Fruit fly (Drosophila melanogaster) whole organism, pupa: ENCODE data around the gene CG31997.

ENCODE experiments used
- CG10348 ChIP-seq: fragments of 200-800 bp; sonication (Bioruptor generic); IDR thresholded peaks from 2 replicates; pipeline ENCODE4 v1.3.6; 2022; ENCODE audit warnings: missing biosample characterization, missing genetic modification characterization
- CG12605 ChIP-seq: fragments of 200-800 bp; sonication (Bioruptor generic); IDR thresholded peaks from 2 replicates; pipeline ENCODE4 v1.3.6; 2022; ENCODE audit warnings: missing biosample characterization, missing genetic modification characterization
- CG13204 ChIP-seq: fragments of 200-800 bp; sonication (Bioruptor generic); optimal IDR thresholded peaks from 2 replicates; lab custom pipeline; 2018; ENCODE audit warnings: missing biosample characterization, mild to moderate bottlenecking, missing genetic modification characterization, moderate library complexity
- CG14655 ChIP-seq: fragments of 200-800 bp; sonication (Bioruptor generic); optimal IDR thresholded peaks from 3 replicates; lab custom pipeline; 2017; ENCODE audit warnings: mild to moderate bottlenecking, missing biosample characterization, missing genetic modification reagents, missing genetic modification characterization
- CG15710 ChIP-seq: fragments of 200-800 bp; sonication (Bioruptor generic); optimal IDR thresholded peaks from 2 replicates; lab custom pipeline; 2018; ENCODE audit warnings: missing biosample characterization, mild to moderate bottlenecking, missing genetic modification characterization, moderate library complexity
- CG17806 ChIP-seq: fragments of 200-800 bp; sonication (Bioruptor generic); optimal IDR thresholded peaks from 2 replicates; lab custom pipeline; 2018; ENCODE audit warnings: missing biosample characterization, mild to moderate bottlenecking, missing genetic modification characterization, moderate library complexity
- CG32121 ChIP-seq: fragments of 200-800 bp; sonication (Bioruptor generic); IDR thresholded peaks from 2 replicates; pipeline ENCODE4 v1.3.6; 2022; ENCODE audit warnings: missing biosample characterization, missing genetic modification characterization
- CG34367 ChIP-seq: fragments of 200-800 bp; sonication (Bioruptor generic); optimal IDR thresholded peaks from 2 replicates; lab custom pipeline; 2018; ENCODE audit warnings: missing biosample characterization, mild to moderate bottlenecking, missing genetic modification characterization
- CG4496 ChIP-seq: fragments of 200-800 bp; sonication (Bioruptor generic); IDR thresholded peaks from 3 replicates; pipeline ENCODE4 v1.3.6; 2022; ENCODE audit warnings: missing biosample characterization, missing genetic modification characterization
- CG8159 ChIP-seq: fragments of 200-800 bp; sonication (Bioruptor generic); optimal IDR thresholded peaks from 3 replicates; lab custom pipeline; 2018; ENCODE audit warnings: missing biosample characterization, mild to moderate bottlenecking, missing genetic modification characterization, moderate library complexity
- CG8301 ChIP-seq: fragments of 200-800 bp; sonication (Bioruptor generic); optimal IDR thresholded peaks from 2 replicates; lab custom pipeline; 2018; ENCODE audit warnings: missing biosample characterization, mild to moderate bottlenecking, missing genetic modification characterization
- CG9948 ChIP-seq: fragments of 200-800 bp; sonication (Bioruptor generic); optimal IDR thresholded peaks from 2 replicates; lab custom pipeline; 2018; ENCODE audit warnings: missing biosample characterization, mild to moderate bottlenecking, missing genetic modification characterization, moderate library complexity
- D1 ChIP-seq: fragments of 200-800 bp; sonication (Bioruptor generic); optimal IDR thresholded peaks from 2 replicates; lab custom pipeline; 2018; ENCODE audit warnings: missing biosample characterization, mild to moderate bottlenecking, missing genetic modification characterization, moderate library complexity
- EcR ChIP-seq: fragments of 200-800 bp; sonication (Bioruptor generic); optimal IDR thresholded peaks from 3 replicates; lab custom pipeline; 2019; ENCODE audit warnings: missing biosample characterization, missing genetic modification characterization, mild to moderate bottlenecking, moderate library complexity, missing genetic modification reagents
- Ets98B ChIP-seq: fragments of 200-800 bp; sonication (Bioruptor generic); IDR thresholded peaks from 2 replicates; pipeline ENCODE4 v1.3.6; 2022; ENCODE audit warnings: missing biosample characterization, missing genetic modification characterization
- Pif1A ChIP-seq: fragments of 200-800 bp; sonication (Bioruptor generic); optimal IDR thresholded peaks from 3 replicates; lab custom pipeline; 2016; ENCODE audit warnings: missing biosample characterization, missing genetic modification characterization
- Pif1B ChIP-seq: fragments of 200-800 bp; sonication (Bioruptor generic); optimal IDR thresholded peaks from 3 replicates; lab custom pipeline; 2016; ENCODE audit warnings: missing biosample characterization, missing genetic modification characterization
- Snoo ChIP-seq: fragments of 200-800 bp; sonication (Bioruptor generic); optimal IDR thresholded peaks from 3 replicates; lab custom pipeline; 2017; ENCODE audit warnings: missing biosample characterization, mild to moderate bottlenecking, missing genetic modification characterization, inconsistent platforms
- fd96Ca ChIP-seq: fragments of 200-800 bp; sonication (Bioruptor generic); IDR thresholded peaks from 3 replicates; pipeline ENCODE4 v1.3.6; 2022; ENCODE audit warnings: missing biosample characterization, missing genetic modification characterization
- gl ChIP-seq: fragments of 200-800 bp; sonication (Bioruptor generic); optimal IDR thresholded peaks from 2 replicates; lab custom pipeline; 2018; ENCODE audit warnings: missing biosample characterization, mild to moderate bottlenecking, missing genetic modification characterization
- rn ChIP-seq: fragments of 200-800 bp; sonication (Bioruptor generic); IDR thresholded peaks from 2 replicates; pipeline ENCODE4 v1.3.6; 2022; ENCODE audit warnings: missing biosample characterization, missing genetic modification characterization

Gene CG31997

dm6 chr4:149123-149522 lies 6.7 kb downstream of the CG31997 start:
- TF ChIP-seq CG15710 (tag; lab: Kevin White, UChicago) (no peak), rn (GFP tag; lab: Robert Waterston, UW) (no peak), Pif1B (no peak), CG4496 (GFP tag; lab: Robert Waterston, UW) (no peak), CG12605 (no peak), D1 (tag; lab: Kevin White, UChicago) (no peak), CG14655 (GFP tag; lab: Kevin White, UChicago) (no peak), fd96Ca (no peak), EcR (GFP tag; lab: Kevin White, UChicago) (no peak), CG10348 (GFP tag; lab: Robert Waterston, UW) (no peak), CG17806 (tag; lab: Kevin White, UChicago) (no peak), CG34367 (tag; lab: Kevin White, UChicago) (no peak), Snoo (tag; lab: Kevin White, UChicago) (no peak), CG8159 (tag; lab: Kevin White, UChicago) (no peak), CG9948 (tag; lab: Kevin White, UChicago) (no peak), CG8301 (tag; lab: Kevin White, UChicago) (no peak), gl (no peak), CG32121 (GFP tag; lab: Robert Waterston, UW) (no peak), Ets98B (GFP tag; lab: Robert Waterston, UW) (no peak), Pif1A (GFP tag; lab: Kevin White, UChicago) (no peak)

- no peak for TF ChIP-seq CG32121 (GFP tag; lab: Robert Waterston, UW)
Measured at dm6 chr4:135953-136352, 19.9 kb downstream of the CG31997 start.

- TF ChIP-seq Ets98B (GFP tag; lab: Robert Waterston, UW) (no peak), CG8301 (tag; lab: Kevin White, UChicago) (no peak), CG9948 (tag; lab: Kevin White, UChicago) (no peak), CG32121 (GFP tag; lab: Robert Waterston, UW) (no peak), CG34367 (tag; lab: Kevin White, UChicago) (no peak), CG13204 (no peak), gl (no peak), fd96Ca (no peak), CG15710 (tag; lab: Kevin White, UChicago) (no peak), CG12605 (no peak), CG14655 (GFP tag; lab: Kevin White, UChicago) (no peak), Snoo (tag; lab: Kevin White, UChicago) (peak; percentile 20), rn (GFP tag; lab: Robert Waterston, UW) (no peak), Pif1A (GFP tag; lab: Kevin White, UChicago) (peak; percentile 7)
Measured at dm6 chr4:131958-132623, 23.8 kb downstream of the CG31997 start, which contains the start of gene anne. TSS of gene anne (plus strand) at chr4:132220.

- TF ChIP-seq Pif1B (no peak), rn (GFP tag; lab: Robert Waterston, UW) (no peak), CG32121 (GFP tag; lab: Robert Waterston, UW) (no peak)
Measured at dm6 chr4:130990-131389, 24.9 kb downstream of the CG31997 start.

- TF ChIP-seq EcR (GFP tag; lab: Kevin White, UChicago) (no peak), gl (no peak), Pif1B (no peak), CG12605 (no peak), CG17806 (tag; lab: Kevin White, UChicago) (no peak), CG15710 (tag; lab: Kevin White, UChicago) (no peak), CG8301 (tag; lab: Kevin White, UChicago) (no peak), CG8159 (tag; lab: Kevin White, UChicago) (no peak), CG34367 (tag; lab: Kevin White, UChicago) (no peak), Pif1A (GFP tag; lab: Kevin White, UChicago) (no peak), CG9948 (tag; lab: Kevin White, UChicago) (no peak), rn (GFP tag; lab: Robert Waterston, UW) (no peak), CG13204 (no peak)
Measured at dm6 chr4:130558-130957, 25.3 kb downstream of the CG31997 start.

- no peak for TF ChIP-seq CG32121 (GFP tag; lab: Robert Waterston, UW)
Measured at dm6 chr4:129644-130272, 26.1 kb downstream of the CG31997 start, which contains the start of gene Ank. TSS of gene Ank (minus strand) at chr4:129849.
